Worm (Caenorhabditis elegans) whole organism, L1 larva: Measurements from ENCODE around the gene sru-29.

ENCODE experiments used
- ama-1 ChIP-seq: fragments of 150-350 bp; optimal IDR thresholded peaks from 2 replicates; lab custom pipeline; 2014
- elt-3 ChIP-seq, 6 experiments: fragments of 150-350 bp in 1 of 6; sonication (generic microtip); optimal IDR thresholded peaks; 2 replicates each; lab custom pipeline; 2017 to 2018; ENCODE audit warnings: missing biosample characterization in 6 of 6, missing genetic modification characterization in 6 of 6, inconsistent platforms in 1 of 6
- fkh-10 ChIP-seq: sonication (generic microtip); optimal IDR thresholded peaks from 2 replicates; lab custom pipeline; 2017; ENCODE audit warnings: missing biosample characterization, missing genetic modification reagents, missing genetic modification characterization
- nhr-76 ChIP-seq: sonication (generic microtip); optimal IDR thresholded peaks from 2 replicates; lab custom pipeline; 2017; ENCODE audit warnings: missing biosample characterization, missing genetic modification characterization
- skn-1 ChIP-seq: fragments of 150-350 bp; optimal IDR thresholded peaks from 2 replicates; lab custom pipeline; 2014; ENCODE audit warnings: missing biosample characterization, missing genetic modification characterization
- sptf-1 ChIP-seq: fragments of 150-350 bp; optimal IDR thresholded peaks from 2 replicates; lab custom pipeline; 2014; ENCODE audit warnings: missing biosample characterization, missing genetic modification characterization

- TF ChIP-seq fkh-10 (GFP tag; lab: Kevin White, UChicago), result no peak
- TF ChIP-seq ama-1 (lab: Kevin White, UChicago), result no peak
- no peak for TF ChIP-seq elt-3 (tag; optimal IDR thresholded peaks at IDR 0.05; lab: Kevin White, UChicago)
- TF ChIP-seq nhr-76, result no peak
- TF ChIP-seq sptf-1, result no peak
- no peak for TF ChIP-seq skn-1 (tag; lab: Kevin White, UChicago)
These were observed 22.6 kb downstream of the sru-29 start, which contains the start of gene sru-40 for ce11 chrV:9833900-9834299.
